Worm (Caenorhabditis elegans) whole organism, young adult: Measurements from ENCODE around the gene str-20.

Experiments
- D2030.7 ChIP-seq: fragments of 200-800 bp; sonication (Bioruptor generic); IDR thresholded peaks from 2 replicates; pipeline ENCODE4 v1.3.6; 2022; ENCODE audit warnings: missing genetic modification reagents, missing genetic modification characterization, missing compliant biosample characterization
- F22D6.2 ChIP-seq: sonication (generic microtip); optimal IDR thresholded peaks from 2 replicates; lab custom pipeline; 2016; ENCODE audit warnings: mild to moderate bottlenecking, missing genetic modification characterization, missing compliant biosample characterization
- F37B4.10 ChIP-seq: fragments of 200-800 bp; sonication (Bioruptor generic); IDR thresholded peaks from 2 replicates; pipeline ENCODE4 v1.3.6; 2022; ENCODE audit warnings: missing genetic modification characterization, missing compliant biosample characterization
- F39B2.1 ChIP-seq: fragments of 200-800 bp; sonication (Bioruptor generic); IDR thresholded peaks from 2 replicates; pipeline ENCODE4 v1.3.6; 2022; ENCODE audit warnings: missing genetic modification reagents, missing genetic modification characterization, missing compliant biosample characterization
- F55B11.4 ChIP-seq: sonication (generic microtip); optimal IDR thresholded peaks from 2 replicates; lab custom pipeline; 2016; ENCODE audit warnings: missing compliant biosample characterization, missing genetic modification characterization, borderline replicate concordance; ENCODE audit not compliant: insufficient read depth
- T07F8.4 ChIP-seq: sonication (generic microtip); optimal IDR thresholded peaks from 2 replicates; lab custom pipeline; 2016; ENCODE audit warnings: mild to moderate bottlenecking, missing genetic modification characterization, moderate library complexity, missing compliant biosample characterization
- Y53G8AR.9 ChIP-seq: fragments of 200-800 bp; sonication (Bioruptor generic); conservative IDR thresholded peaks from 2 replicates; pipeline ENCODE4 v1.3.6; 2022; ENCODE audit warnings: missing genetic modification reagents, missing genetic modification characterization, missing compliant biosample characterization
- Y56A3A.18 ChIP-seq: fragments of 200-800 bp; sonication (Bioruptor generic); IDR thresholded peaks from 2 replicates; pipeline ENCODE4 v1.3.6; 2022; ENCODE audit warnings: missing genetic modification reagents, missing genetic modification characterization, missing compliant biosample characterization
- Y67H2A.10 ChIP-seq: fragments of 200-800 bp; sonication (Bioruptor generic); conservative IDR thresholded peaks from 2 replicates; pipeline ENCODE4 v1.3.6; 2022; ENCODE audit warnings: missing genetic modification reagents, missing genetic modification characterization, missing compliant biosample characterization
- atf-7 ChIP-seq: sonication (generic microtip); optimal IDR thresholded peaks from 2 replicates; lab custom pipeline; 2017; ENCODE audit warnings: mild to moderate bottlenecking, missing genetic modification characterization, missing compliant biosample characterization
- attf-3 ChIP-seq: fragments of 200-800 bp; sonication (Bioruptor generic); conservative IDR thresholded peaks from 2 replicates; pipeline ENCODE4 v1.3.6; 2022; ENCODE audit warnings: missing genetic modification reagents, missing genetic modification characterization, missing compliant biosample characterization
- attf-6 ChIP-seq: fragments of 200-800 bp; sonication (Bioruptor generic); IDR thresholded peaks from 2 replicates; pipeline ENCODE4 v1.3.6; 2022; ENCODE audit warnings: missing genetic modification reagents, missing genetic modification characterization, missing compliant biosample characterization
- cebp-2 ChIP-seq: fragments of 200-800 bp; sonication (Bioruptor generic); IDR thresholded peaks from 2 replicates; pipeline ENCODE4 v1.3.6; 2022; ENCODE audit warnings: missing genetic modification characterization, missing compliant biosample characterization
- ceh-100 ChIP-seq: fragments of 200-800 bp; sonication (Bioruptor generic); IDR thresholded peaks from 2 replicates; pipeline ENCODE4 v1.3.6; 2022; ENCODE audit warnings: missing genetic modification reagents, missing genetic modification characterization, missing compliant biosample characterization
- ceh-91 ChIP-seq: fragments of 200-800 bp; sonication (Bioruptor generic); IDR thresholded peaks from 2 replicates; pipeline ENCODE4 v1.3.6; 2022; ENCODE audit warnings: missing genetic modification reagents, missing genetic modification characterization, missing compliant biosample characterization
- die-1 ChIP-seq: sonication (generic microtip); optimal IDR thresholded peaks from 2 replicates; lab custom pipeline; 2016; ENCODE audit warnings: missing genotype, mild to moderate bottlenecking, missing genetic modification characterization, missing compliant biosample characterization
- dox-1 ChIP-seq: fragments of 200-800 bp; sonication (Bioruptor generic); IDR thresholded peaks from 2 replicates; pipeline ENCODE4 v1.3.6; 2022; ENCODE audit warnings: missing genetic modification reagents, missing genetic modification characterization, missing compliant biosample characterization
- dpff-1 ChIP-seq: sonication (generic microtip); optimal IDR thresholded peaks from 2 replicates; lab custom pipeline; 2017; ENCODE audit warnings: mild to moderate bottlenecking, missing genetic modification characterization, missing compliant biosample characterization
- egl-18 ChIP-seq: fragments of 200-800 bp; sonication (Bioruptor generic); IDR thresholded peaks from 2 replicates; pipeline ENCODE4 v1.3.6; 2022; ENCODE audit warnings: missing genetic modification reagents, missing genetic modification characterization, missing compliant biosample characterization
- egrh-3 ChIP-seq: fragments of 200-800 bp; sonication (Bioruptor generic); IDR thresholded peaks from 2 replicates; pipeline ENCODE4 v1.3.6; 2022; ENCODE audit warnings: missing genetic modification reagents, missing genetic modification characterization, missing compliant biosample characterization
- hmg-20 ChIP-seq: fragments of 200-800 bp; sonication (Bioruptor generic); IDR thresholded peaks from 2 replicates; pipeline ENCODE4 v1.3.6; 2022; ENCODE audit warnings: missing genetic modification reagents, missing genetic modification characterization, missing compliant biosample characterization
- lin-26 ChIP-seq: fragments of 200-800 bp; sonication (Bioruptor generic); IDR thresholded peaks from 2 replicates; pipeline ENCODE4 v1.3.6; 2022; ENCODE audit warnings: missing genetic modification reagents, missing genetic modification characterization, missing compliant biosample characterization
- lin-35 ChIP-seq, 3 experiments: fragments of 150-350 bp in 2 of 3; sonication (generic microtip) in 1 of 3; optimal IDR thresholded peaks; 2 replicates each; lab custom pipeline; 2014 to 2018; ENCODE audit warnings: missing biosample characterization in 3 of 3, missing genetic modification characterization in 3 of 3, missing genetic modification reagents in 3 of 3
- lin-40 ChIP-seq: sonication (generic microtip); optimal IDR thresholded peaks from 2 replicates; lab custom pipeline; 2016; ENCODE audit warnings: missing genetic modification characterization, mild to moderate bottlenecking, missing compliant biosample characterization, missing genotype, missing genetic modification reagents
- lin-54 ChIP-seq: fragments of 200-800 bp; sonication (Bioruptor generic); optimal IDR thresholded peaks from 2 replicates; lab custom pipeline; 2018; ENCODE audit warnings: mild to moderate bottlenecking, missing genetic modification characterization, missing compliant biosample characterization
- lsy-27 ChIP-seq: sonication (generic microtip); optimal IDR thresholded peaks from 2 replicates; lab custom pipeline; 2017; ENCODE audit warnings: missing genetic modification characterization, mild to moderate bottlenecking, missing compliant biosample characterization, antibody characterized with exemption, missing genotype, borderline replicate concordance; ENCODE audit not compliant: insufficient read depth
- mcd-1 ChIP-seq: fragments of 200-800 bp; sonication (Bioruptor generic); IDR thresholded peaks from 2 replicates; pipeline ENCODE4 v1.3.6; 2022; ENCODE audit warnings: missing genetic modification reagents, missing genetic modification characterization, missing compliant biosample characterization
- nfya-1 ChIP-seq: sonication (generic microtip); optimal IDR thresholded peaks from 2 replicates; lab custom pipeline; 2017; ENCODE audit warnings: antibody characterized with exemption, missing compliant biosample characterization, missing genetic modification characterization, borderline replicate concordance; ENCODE audit not compliant: insufficient read depth
- nfyb-1 ChIP-seq: fragments of 200-800 bp; sonication (Bioruptor generic); IDR thresholded peaks from 2 replicates; pipeline ENCODE4 v1.3.6; 2022; ENCODE audit warnings: missing genetic modification reagents, missing genetic modification characterization, missing compliant biosample characterization
- pha-4 ChIP-seq: fragments of 150-350 bp; sonication (generic microtip); optimal IDR thresholded peaks from 2 replicates; lab custom pipeline; 2014; ENCODE audit warnings: missing biosample characterization, missing genetic modification reagents, missing genetic modification characterization
- sdz-38 ChIP-seq: sonication (generic microtip); optimal IDR thresholded peaks from 2 replicates; lab custom pipeline; 2016; ENCODE audit warnings: missing genotype, missing genetic modification characterization, missing compliant biosample characterization
- snpc-1.3 ChIP-seq: sonication (generic microtip); optimal IDR thresholded peaks from 2 replicates; lab custom pipeline; 2017; ENCODE audit warnings: missing genetic modification characterization, mild to moderate bottlenecking, missing compliant biosample characterization, antibody characterized with exemption, moderate library complexity, missing genotype, missing genetic modification reagents; ENCODE audit not compliant: insufficient read depth
- tlf-1 ChIP-seq: fragments of 200-800 bp; sonication (Bioruptor generic); optimal IDR thresholded peaks from 2 replicates; lab custom pipeline; 2018; ENCODE audit warnings: mild to moderate bottlenecking, missing genetic modification characterization, missing compliant biosample characterization
- unc-130 ChIP-seq: sonication (generic microtip); optimal IDR thresholded peaks from 2 replicates; lab custom pipeline; 2016; ENCODE audit warnings: missing genetic modification reagents, missing genetic modification characterization, missing compliant biosample characterization
- unc-62 ChIP-seq: fragments of 150-350 bp; optimal IDR thresholded peaks from 2 replicates; lab custom pipeline; 2014; ENCODE audit warnings: missing biosample characterization, missing genetic modification reagents, missing genetic modification characterization
- xnd-1 ChIP-seq: sonication (generic microtip); optimal IDR thresholded peaks from 2 replicates; lab custom pipeline; 2016; ENCODE audit warnings: missing genotype, missing genetic modification reagents, missing genetic modification characterization, missing compliant biosample characterization
- ztf-18 ChIP-seq: sonication (generic microtip); optimal IDR thresholded peaks from 2 replicates; lab custom pipeline; 2016; ENCODE audit warnings: missing genotype, mild to moderate bottlenecking, missing genetic modification characterization, missing compliant biosample characterization
- ztf-3 ChIP-seq: fragments of 200-800 bp; sonication (Bioruptor generic); optimal IDR thresholded peaks from 2 replicates; lab custom pipeline; 2018; ENCODE audit warnings: mild to moderate bottlenecking, missing genetic modification characterization, missing compliant biosample characterization

Gene str-20

DNA sequence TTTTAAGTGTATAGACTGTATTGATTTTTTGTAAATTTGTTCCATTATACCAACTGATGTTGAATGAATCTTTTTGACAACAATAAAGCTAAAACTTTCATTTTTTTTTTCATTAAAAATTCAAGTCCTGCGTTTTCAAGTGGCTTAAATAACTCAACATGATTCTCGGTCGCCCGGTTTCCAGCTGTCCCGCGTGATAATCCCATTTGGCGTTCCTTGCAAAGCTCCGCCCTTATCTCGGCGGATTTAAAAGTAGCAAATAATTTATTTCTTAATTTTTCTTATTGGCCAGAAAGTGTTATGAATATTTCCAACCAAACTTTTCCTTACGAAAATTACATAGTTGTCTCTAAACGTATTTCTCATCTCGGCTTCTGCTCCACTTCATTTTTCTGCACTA lies at the start of gene str-20:
Gene str-20, plus strand, starts transcription at position 301 of the 400 bp plus-strand sequence.
- TF ChIP-seq ceh-91 (no peak), snpc-1.3 (tag; lab: Kevin White, UChicago) (no peak), lin-26 (GFP tag; lab: Robert Waterston, UW) (no peak), attf-6 (GFP tag; lab: Robert Waterston, UW) (no peak), ztf-18 (no peak), atf-7 (no peak), cebp-2 (no peak), egrh-3 (no peak), ztf-3 (GFP tag; lab: Kevin White, UChicago) (no peak)

DNA sequence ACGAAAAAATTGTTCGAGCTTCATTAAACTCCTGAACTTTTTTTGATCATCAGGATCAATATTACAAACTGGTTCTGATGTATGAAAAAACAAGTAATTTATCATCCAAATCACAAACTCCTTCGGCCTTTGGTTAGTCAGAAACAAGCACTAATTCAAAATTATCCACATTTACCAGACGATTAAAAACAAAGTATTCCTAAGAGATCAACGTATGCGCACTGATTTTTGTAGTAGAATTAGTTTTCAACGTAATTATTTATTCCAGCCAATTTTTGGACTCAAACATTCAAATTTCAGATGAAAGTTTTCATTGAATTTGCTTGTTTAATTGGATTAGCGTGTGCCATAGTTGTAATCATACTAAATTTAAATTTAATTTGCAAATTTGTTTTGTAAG lies 49.4 kb upstream of the str-20 start, which contains the start of gene srbc-38:
Gene srbc-38, plus strand, starts transcription at position 301 of the 400 bp plus-strand sequence.
- TF ChIP-seq D2030.7 (GFP tag; lab: Robert Waterston, UW) (no peak), mcd-1 (no peak), tlf-1 (GFP tag; lab: Kevin White, UChicago) (no peak), lin-40 (tag; lab: Kevin White, UChicago) (no peak), dpff-1 (tag; lab: Kevin White, UChicago) (no peak), sdz-38 (tag; lab: Kevin White, UChicago) (no peak), ceh-100 (no peak), unc-62 (GFP tag; lab: Kevin White, UChicago) (no peak), ztf-18 (no peak), Y53G8AR.9 (GFP tag; lab: Robert Waterston, UW) (no peak), lin-35 (GFP tag; optimal IDR thresholded peaks at IDR 0.05; lab: Kevin White, UChicago) (no peak), F39B2.1 (no peak), lsy-27 (tag; lab: Kevin White, UChicago) (no peak), Y56A3A.18 (GFP tag; lab: Robert Waterston, UW) (no peak)

DNA sequence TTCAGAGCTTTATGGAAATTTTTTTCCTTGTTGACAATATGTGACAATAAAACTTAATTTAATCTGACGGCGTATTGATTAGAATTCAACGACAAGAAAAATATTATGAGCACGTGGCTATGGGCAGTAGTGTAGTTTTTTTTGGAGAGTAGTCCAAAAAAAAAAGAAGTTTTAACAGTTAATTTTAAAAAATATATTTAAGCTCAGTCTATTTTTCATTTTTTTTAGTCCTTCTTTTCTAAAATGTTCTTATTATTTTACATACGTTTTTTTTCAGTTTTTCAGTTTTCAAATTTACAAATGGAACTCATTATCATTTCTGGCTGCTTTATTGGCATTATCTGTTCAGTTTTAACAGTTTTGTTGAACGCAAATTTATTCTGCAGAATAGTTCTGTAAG lies 47.5 kb upstream of the str-20 start, which contains the start of gene srbc-39:
Gene srbc-39, plus strand, starts transcription at position 301 of the 400 bp plus-strand sequence.
- TF ChIP-seq Y67H2A.10 (GFP tag; lab: Robert Waterston, UW) (no peak), lin-54 (GFP tag; lab: Kevin White, UChicago) (no peak), pha-4 (tag; lab: Kevin White, UChicago) (no peak), hmg-20 (GFP tag; lab: Robert Waterston, UW) (no peak), F22D6.2 (no peak), egl-18 (GFP tag; lab: Robert Waterston, UW) (no peak), nfyb-1 (no peak), lsy-27 (tag; lab: Kevin White, UChicago) (no peak), dox-1 (GFP tag; lab: Robert Waterston, UW) (no peak), F37B4.10 (GFP tag; lab: Robert Waterston, UW) (no peak), xnd-1 (tag; lab: Kevin White, UChicago) (no peak), attf-3 (GFP tag; lab: Robert Waterston, UW) (no peak), T07F8.4 (no peak), die-1 (tag; lab: Kevin White, UChicago) (no peak), nfya-1 (tag; lab: Kevin White, UChicago) (no peak), F55B11.4 (no peak), dpff-1 (tag; lab: Kevin White, UChicago) (no peak), unc-130 (GFP tag; lab: Kevin White, UChicago) (no peak)
